Fruit fly (Drosophila melanogaster): ENCODE data around the gene CG31510.
A peak's percentile ranks its signal among the peaks of the same experiment; 100 is the strongest.
"Not testable (repeated sequence)": the region's sequence is repeated elsewhere in the genome, so short reads cannot be mapped to it uniquely, and the experiment has no call there.

The CG31510 gene

dm6 chr3R:25123262-25123661 is 542 bp upstream of the CG31510 start, which contains the start of gene vig2 (continued):
- not testable (repeated sequence) for TF ChIP-seq pan, D (optimal IDR thresholded peaks at IDR 0.05)
- TF ChIP-seq pan (GFP tag; optimal IDR thresholded peaks at IDR 0.05 in 1 of 2, IDR thresholded peaks at IDR 0.05 in 1 of 2) (peak in 1 of 2 experiments; percentile 80), MTF-1 (GFP tag; optimal IDR thresholded peaks at IDR 0.05; ENCODE audit: borderline replicate concordance) (peak; percentile 81), CG32767 (GFP tag; IDR thresholded peaks at IDR 0.05) (0 out of 2 replicates have a peak, but pooled peaks have one; percentile 42), CG1603 (tag; optimal IDR thresholded peaks at IDR 0.05) (peak; percentile 32), mld (GFP tag; IDR thresholded peaks at IDR 0.05; ENCODE audit: partially characterized antibody) (peak; percentile 91), CG10321 (GFP tag; IDR thresholded peaks at IDR 0.05) (peak; percentile 63), CkIIα-i1 (GFP tag; IDR thresholded peaks at IDR 0.05) (peak; percentile 5; the same call in 1 of the 2 replicates), CG34224 (GFP tag; IDR thresholded peaks at IDR 0.05; ENCODE audit: partially characterized antibody) (peak; percentile 64; the same call in 2 of the 3 replicates), zfh1 (GFP tag; IDR thresholded peaks at IDR 0.05) (peak; percentile 78), CG12659 (GFP tag; optimal IDR thresholded peaks at IDR 0.05) (peak; percentile 44), CG14014 (GFP tag; IDR thresholded peaks at IDR 0.05) (peak; percentile 75; the same call in 1 of the 2 replicates), CG7839 (tag; optimal IDR thresholded peaks at IDR 0.05) (peak; percentile 35), phol (tag; optimal IDR thresholded peaks at IDR 0.05) (peak; percentile 39), CG7987 (GFP tag; optimal IDR thresholded peaks at IDR 0.05) (peak; percentile 61), CG11560 (tag; IDR thresholded peaks at IDR 0.05) (peak; percentile 24; the same call in 1 of the 3 replicates), Fer1 (GFP tag; optimal IDR thresholded peaks at IDR 0.05) (peak; percentile 13), luna (GFP tag; optimal IDR thresholded peaks at IDR 0.05) (peak; percentile 5), unc-4 (GFP tag; IDR thresholded peaks at IDR 0.05; ENCODE audit: partially characterized antibody) (peak; percentile 75), Hr3 (GFP tag; optimal IDR thresholded peaks at IDR 0.05) (peak; percentile 3), vnd (GFP tag; IDR thresholded peaks at IDR 0.05; ENCODE audit: partially characterized antibody) (peak; percentile 85), CG9609 (GFP tag; optimal IDR thresholded peaks at IDR 0.05) (peak; percentile 30), CG7372 (GFP tag; IDR thresholded peaks at IDR 0.05) (peak; percentile 63; the same call in 1 of the 2 replicates), H2.0 (GFP tag; IDR thresholded peaks at IDR 0.05) (peak; percentile 85), CG8089 (GFP tag; optimal IDR thresholded peaks at IDR 0.05) (peak; percentile 21), D (GFP tag; optimal IDR thresholded peaks at IDR 0.05) (peak; percentile 2), sens (GFP tag) (peak; percentile 78), CoRest (tag; optimal IDR thresholded peaks at IDR 0.05) (peak; percentile 38), NC2β (GFP tag; optimal IDR thresholded peaks at IDR 0.05) (peak; percentile 22), CG6254 (GFP tag; optimal IDR thresholded peaks at IDR 0.05) (peak; percentile 5), CG15011 (GFP tag; optimal IDR thresholded peaks at IDR 0.05) (peak; percentile 18), scrt (GFP tag; optimal IDR thresholded peaks at IDR 0.05) (peak; percentile 39), cas (GFP tag; IDR thresholded peaks at IDR 0.05) (0 out of 2 replicates have a peak, but pooled peaks have one; percentile 6), nmo (GFP tag; optimal IDR thresholded peaks at IDR 0.05) (peak; percentile 55), sens-2 (GFP tag; IDR thresholded peaks at IDR 0.05) (peak; percentile 79; the same call in 1 of the 2 replicates), CG43689 (GFP tag; IDR thresholded peaks at IDR 0.05) (peak; percentile 77), CG32532 (GFP tag; IDR thresholded peaks at IDR 0.05) (peak; percentile 90), ind (GFP tag; optimal IDR thresholded peaks at IDR 0.05) (peak; percentile 20), dmrt11E (tag; optimal IDR thresholded peaks at IDR 0.05) (peak; percentile 17), ci (GFP tag; IDR thresholded peaks at IDR 0.05) (peak; percentile 95), Ada2b (GFP tag; IDR thresholded peaks at IDR 0.05) (peak; percentile 29; the same call in 1 of the 2 replicates), tio (GFP tag; optimal IDR thresholded peaks at IDR 0.05) (peak; percentile 1), bowl (GFP tag; IDR thresholded peaks at IDR 0.05) (peak; percentile 73), CG12104 (GFP tag; optimal IDR thresholded peaks at IDR 0.05) (peak; percentile 54), HLH3B (GFP tag; IDR thresholded peaks at IDR 0.05) (peak; percentile 70), BEAF-32 (GFP tag; optimal IDR thresholded peaks at IDR 0.05) (peak; percentile 71), chinmo (GFP tag; IDR thresholded peaks at IDR 0.05; ENCODE audit: partially characterized antibody) (peak; percentile 81; the same call in 2 of the 4 replicates), Usf (GFP tag; optimal IDR thresholded peaks at IDR 0.05) (peak; percentile 39), seq (GFP tag; IDR thresholded peaks at IDR 0.05) (0 out of 2 replicates have a peak, but pooled peaks have one; percentile 32)
